Worm (Caenorhabditis elegans) whole organism, mixed stage, embryonic: ENCODE results near the gene C05B5.5.
"Not testable (repeated sequence)": the region's sequence is repeated elsewhere in the genome, so short reads cannot be mapped to it uniquely, and the experiment has no call there.

Experiments used
- bed-3 ChIP-seq: fragments of 200-800 bp; sonication (Bioruptor generic); optimal IDR thresholded peaks from 3 replicates; lab custom pipeline; 2018; ENCODE audit warnings: mild to moderate bottlenecking, missing genetic modification characterization, moderate library complexity, missing compliant biosample characterization
- blmp-1 ChIP-seq: fragments of 150-350 bp; optimal IDR thresholded peaks from 2 replicates; lab custom pipeline; 2014; ENCODE audit warnings: missing biosample characterization, missing genetic modification characterization
- ceh-39 ChIP-seq: fragments of 150-350 bp; optimal IDR thresholded peaks from 2 replicates; lab custom pipeline; 2014; ENCODE audit warnings: missing biosample characterization, missing genetic modification characterization
- ceh-83 ChIP-seq: fragments of 200-800 bp; sonication (Bioruptor generic); optimal IDR thresholded peaks from 2 replicates; lab custom pipeline; 2018; ENCODE audit warnings: mild to moderate bottlenecking, missing genetic modification characterization, missing compliant biosample characterization
- ces-1 ChIP-seq: fragments of 150-350 bp; optimal IDR thresholded peaks from 2 replicates; lab custom pipeline; 2014; ENCODE audit warnings: missing biosample characterization, missing genetic modification reagents, missing genetic modification characterization
- cnd-1 ChIP-seq: fragments of 200-800 bp; sonication (Bioruptor generic); optimal IDR thresholded peaks from 2 replicates; lab custom pipeline; 2018; ENCODE audit warnings: mild to moderate bottlenecking, missing genetic modification characterization, missing compliant biosample characterization
- drap-1 ChIP-seq: fragments of 200-800 bp; sonication (Bioruptor generic); optimal IDR thresholded peaks from 3 replicates; lab custom pipeline; 2018; ENCODE audit warnings: mild to moderate bottlenecking, missing genetic modification characterization, missing compliant biosample characterization
- elt-1 ChIP-seq: sonication (generic microtip); optimal IDR thresholded peaks from 2 replicates; lab custom pipeline; 2017; ENCODE audit warnings: missing genetic modification characterization, mild to moderate bottlenecking, missing compliant biosample characterization, antibody characterized with exemption, moderate library complexity, borderline replicate concordance; ENCODE audit not compliant: insufficient read depth
- flh-1 ChIP-seq: fragments of 200-800 bp; sonication (Bioruptor generic); optimal IDR thresholded peaks from 2 replicates; lab custom pipeline; 2018; ENCODE audit warnings: mild to moderate bottlenecking, missing genetic modification characterization, moderate library complexity, missing compliant biosample characterization
- hlh-1 ChIP-seq: fragments of 150-350 bp; optimal IDR thresholded peaks from 2 replicates; lab custom pipeline; 2014; ENCODE audit warnings: missing biosample characterization, missing genetic modification reagents, missing genetic modification characterization
- lin-13 ChIP-seq: fragments of 150-350 bp; optimal IDR thresholded peaks from 2 replicates; lab custom pipeline; 2014; ENCODE audit warnings: missing biosample characterization, missing genetic modification characterization
- lin-32 ChIP-seq: fragments of 200-800 bp; sonication (Bioruptor generic); optimal IDR thresholded peaks from 2 replicates; lab custom pipeline; 2018; ENCODE audit warnings: mild to moderate bottlenecking, missing genetic modification characterization, missing compliant biosample characterization
- mab-5 ChIP-seq: fragments of 150-350 bp; optimal IDR thresholded peaks from 2 replicates; lab custom pipeline; 2014; ENCODE audit warnings: missing biosample characterization, missing genetic modification characterization
- mep-1 ChIP-seq: fragments of 150-350 bp; optimal IDR thresholded peaks from 2 replicates; lab custom pipeline; 2017; ENCODE audit warnings: missing biosample characterization, missing genetic modification reagents, missing genetic modification characterization, inconsistent platforms
- mls-2 ChIP-seq: sonication (generic microtip); optimal IDR thresholded peaks from 2 replicates; lab custom pipeline; 2016; ENCODE audit warnings: mild to moderate bottlenecking, missing genetic modification characterization, moderate library complexity, missing compliant biosample characterization
- nhr-2 ChIP-seq: fragments of 150-350 bp; optimal IDR thresholded peaks from 2 replicates; lab custom pipeline; 2014; ENCODE audit warnings: missing biosample characterization, missing genetic modification characterization
- nhr-28 ChIP-seq: fragments of 150-350 bp; optimal IDR thresholded peaks from 2 replicates; lab custom pipeline; 2014; ENCODE audit warnings: missing biosample characterization, missing genetic modification characterization
- nhr-76 ChIP-seq: sonication (generic microtip); optimal IDR thresholded peaks from 2 replicates; lab custom pipeline; 2017; ENCODE audit warnings: missing biosample characterization, missing genetic modification characterization
- pha-4 ChIP-seq: fragments of 150-350 bp; optimal IDR thresholded peaks from 2 replicates; lab custom pipeline; 2018; ENCODE audit warnings: missing biosample characterization, missing genetic modification reagents, missing genetic modification characterization
- sem-2 ChIP-seq: fragments of 200-800 bp; sonication (Bioruptor generic); optimal IDR thresholded peaks from 2 replicates; lab custom pipeline; 2018; ENCODE audit warnings: mild to moderate bottlenecking, missing genetic modification characterization, missing compliant biosample characterization
- snpc-4 ChIP-seq: fragments of 150-350 bp; optimal IDR thresholded peaks from 2 replicates; lab custom pipeline; 2014; ENCODE audit warnings: missing biosample characterization, missing genetic modification characterization
- sptf-1 ChIP-seq: sonication (generic microtip); optimal IDR thresholded peaks from 2 replicates; lab custom pipeline; 2017; ENCODE audit warnings: mild to moderate bottlenecking, missing genetic modification characterization, moderate library complexity, missing compliant biosample characterization
- tbx-8 ChIP-seq: fragments of 200-800 bp; sonication (Bioruptor generic); optimal IDR thresholded peaks from 2 replicates; lab custom pipeline; 2018; ENCODE audit warnings: mild to moderate bottlenecking, missing genetic modification characterization, moderate library complexity, missing compliant biosample characterization
- unc-39 ChIP-seq: fragments of 150-350 bp; optimal IDR thresholded peaks from 2 replicates; lab custom pipeline; 2014; ENCODE audit warnings: missing biosample characterization, missing genetic modification characterization
- zip-8 ChIP-seq: fragments of 150-350 bp; optimal IDR thresholded peaks from 2 replicates; lab custom pipeline; 2014; ENCODE audit warnings: missing biosample characterization, missing genetic modification characterization
- ztf-11 ChIP-seq: fragments of 150-350 bp; optimal IDR thresholded peaks from 2 replicates; lab custom pipeline; 2014; ENCODE audit warnings: missing biosample characterization, missing genetic modification characterization

The C05B5.5 gene

DNA sequence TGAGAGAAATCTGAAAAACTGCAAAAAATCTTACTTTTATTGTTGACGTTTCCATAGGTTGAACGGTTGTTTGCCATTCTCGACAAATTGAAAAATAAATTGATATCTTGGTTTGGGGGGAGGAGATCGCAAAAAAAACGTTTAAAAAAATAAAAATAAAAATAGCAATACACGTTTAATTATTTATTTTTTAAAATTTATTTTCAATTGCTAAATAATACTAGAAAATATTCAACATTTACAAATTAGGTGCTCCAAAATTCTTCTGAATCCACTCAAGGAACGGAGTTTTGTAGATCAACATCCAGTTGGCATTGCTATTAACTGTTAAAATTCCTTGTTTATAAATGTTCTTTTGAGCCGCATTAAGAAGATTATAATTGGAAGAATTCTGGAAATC is 38.9 kb downstream of the C05B5.5 start, which contains the start of gene T16G12.7:
T16G12.7 (minus strand) TSS at position 101 of the 400 bp plus-strand sequence.
- TF ChIP-seq zip-8 (tag; lab: Kevin White, UChicago) (no peak), nhr-28 (tag; lab: Kevin White, UChicago) (no peak), tbx-8 (GFP tag; lab: Kevin White, UChicago) (no peak), lin-13 (tag; lab: Kevin White, UChicago) (no peak), lin-32 (GFP tag; lab: Kevin White, UChicago) (no peak), mab-5 (tag; lab: Kevin White, UChicago) (no peak), pha-4 (tag; lab: Kevin White, UChicago) (no peak), mls-2 (tag; lab: Kevin White, UChicago) (no peak), mep-1 (tag; lab: Kevin White, UChicago) (no peak), sptf-1 (no peak), elt-1 (no peak), ceh-39 (tag; lab: Kevin White, UChicago) (no peak), sem-2 (GFP tag; lab: Kevin White, UChicago) (no peak), hlh-1 (no peak), snpc-4 (tag; lab: Kevin White, UChicago) (no peak)

DNA sequence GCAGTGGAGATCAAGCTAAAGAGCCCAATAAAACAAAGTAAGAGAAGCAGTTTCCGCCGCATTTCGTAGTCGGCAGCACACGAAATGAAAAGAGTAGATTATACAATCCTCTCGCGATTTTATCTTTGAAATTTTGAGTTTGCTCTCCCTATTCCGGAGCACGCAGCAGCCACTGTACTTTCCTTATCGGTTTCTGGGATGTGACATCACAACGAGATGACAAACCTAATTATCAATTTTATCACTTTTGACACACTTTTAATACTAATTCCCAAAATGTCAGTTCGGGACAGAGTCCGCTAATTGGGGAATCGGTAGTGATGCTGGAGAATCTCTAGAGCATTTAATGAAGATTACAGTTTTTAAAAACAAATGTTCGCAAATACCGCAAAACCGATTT is 48.5 kb downstream of the C05B5.5 start, which contains the start of gene T16G12.1:
T16G12.1 (minus strand) TSS at position 176 of the 400 bp plus-strand sequence.
- no peak for TF ChIP-seq snpc-4 (tag; lab: Kevin White, UChicago)
- TF ChIP-seq nhr-28 (tag; lab: Kevin White, UChicago), result no peak
- no peak for TF ChIP-seq ces-1 (GFP tag; lab: Kevin White, UChicago)
- TF ChIP-seq elt-1, result no peak
- no peak for TF ChIP-seq nhr-76 (tag; lab: Kevin White, UChicago)
- TF ChIP-seq cnd-1, result no peak
- TF ChIP-seq ztf-11, result no peak
- no peak for TF ChIP-seq unc-39 (tag; lab: Kevin White, UChicago)
- TF ChIP-seq nhr-2 (tag; lab: Kevin White, UChicago), result no peak
- TF ChIP-seq mls-2 (tag; lab: Kevin White, UChicago), result no peak
- no peak for TF ChIP-seq bed-3

DNA sequence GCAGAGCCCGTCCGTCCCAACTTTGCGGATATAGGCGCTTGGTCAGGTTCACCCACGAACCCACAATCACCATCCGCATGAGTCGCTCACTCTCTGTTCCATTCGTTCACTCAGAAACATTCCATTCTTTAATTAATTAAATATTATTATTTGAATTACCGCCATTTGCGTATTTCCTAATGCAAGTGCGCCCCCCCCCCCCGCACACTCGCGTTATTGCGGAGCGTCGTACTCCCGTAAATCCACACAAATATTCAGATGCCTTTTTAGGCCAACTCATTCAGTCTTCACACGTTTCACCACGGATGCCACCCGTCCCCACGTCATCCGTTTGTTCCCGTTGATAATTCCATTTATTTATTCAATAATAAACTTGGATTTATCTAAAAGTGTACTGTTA is 49.2 kb downstream of the C05B5.5 start, which contains the start of gene T16G12.3:
T16G12.3 (plus strand) TSS at position 301 of the 400 bp plus-strand sequence.
- TF ChIP-seq cnd-1, blmp-1, hlh-1: not testable (repeated sequence)
- TF ChIP-seq, all 35 proteins: peak for 0; not testable (repeated sequence) for 35

DNA sequence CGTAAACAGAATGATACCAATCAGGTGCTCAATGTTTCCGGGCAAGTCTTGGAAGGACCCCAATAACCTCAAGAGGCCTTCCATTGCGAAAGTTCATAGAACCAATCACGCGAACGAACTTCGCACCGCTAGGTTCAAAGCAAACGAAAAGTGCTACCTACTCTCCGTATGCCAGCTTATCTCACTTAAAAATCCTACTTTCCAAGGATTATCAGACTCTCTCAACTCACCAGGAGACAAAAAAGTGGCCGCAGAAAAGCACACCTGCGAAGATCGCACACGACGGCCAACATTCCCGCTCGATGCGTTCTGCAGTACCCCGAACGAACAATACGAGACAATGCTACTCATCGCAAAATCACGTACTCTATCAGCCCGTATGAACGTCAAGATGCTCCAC is 52.2 kb downstream of the C05B5.5 start, which contains the start of gene T16G12.12:
T16G12.12 (plus strand) TSS at position 301 of the 400 bp plus-strand sequence.
- TF ChIP-seq ceh-83 (GFP tag; lab: Kevin White, UChicago); drap-1; flh-1: not testable (repeated sequence)
